Worm (Caenorhabditis elegans) whole organism, young adult: Measurements from ENCODE around the gene E02H1.5.

Experiments
- B0035.1 ChIP-seq: sonication (generic microtip); optimal IDR thresholded peaks from 2 replicates; lab custom pipeline; 2016; ENCODE audit warnings: missing genetic modification characterization, mild to moderate bottlenecking, missing compliant biosample characterization, missing genotype, missing genetic modification reagents
- C06A6.2 ChIP-seq: fragments of 200-800 bp; sonication (Bioruptor generic); conservative IDR thresholded peaks from 2 replicates; pipeline ENCODE4 v1.3.6; 2022; ENCODE audit warnings: missing genetic modification characterization, missing compliant biosample characterization
- D2030.7 ChIP-seq: fragments of 200-800 bp; sonication (Bioruptor generic); IDR thresholded peaks from 2 replicates; pipeline ENCODE4 v1.3.6; 2022; ENCODE audit warnings: missing genetic modification reagents, missing genetic modification characterization, missing compliant biosample characterization
- F55B11.4 ChIP-seq: sonication (generic microtip); optimal IDR thresholded peaks from 2 replicates; lab custom pipeline; 2016; ENCODE audit warnings: missing compliant biosample characterization, missing genetic modification characterization, borderline replicate concordance; ENCODE audit not compliant: insufficient read depth
- F57C9.4 ChIP-seq: sonication (generic microtip); optimal IDR thresholded peaks from 2 replicates; lab custom pipeline; 2017; ENCODE audit warnings: mild to moderate bottlenecking, missing genetic modification characterization, missing compliant biosample characterization
- K12H6.12 ChIP-seq: fragments of 200-800 bp; sonication (Bioruptor generic); optimal IDR thresholded peaks from 2 replicates; lab custom pipeline; 2018; ENCODE audit warnings: mild to moderate bottlenecking, missing genetic modification characterization, missing compliant biosample characterization
- T07F8.4 ChIP-seq: sonication (generic microtip); optimal IDR thresholded peaks from 2 replicates; lab custom pipeline; 2016; ENCODE audit warnings: mild to moderate bottlenecking, missing genetic modification characterization, moderate library complexity, missing compliant biosample characterization
- ZK185.1 ChIP-seq: sonication (generic microtip); optimal IDR thresholded peaks from 2 replicates; lab custom pipeline; 2016; ENCODE audit warnings: mild to moderate bottlenecking, missing genetic modification characterization, missing compliant biosample characterization; ENCODE audit not compliant: poor library complexity, severe bottlenecking
- ama-1 ChIP-seq, 3 experiments: fragments of 150-350 bp in 1 of 3; sonication (generic microtip) in 2 of 3; optimal IDR thresholded peaks; 2 replicates each; lab custom pipeline; 2014 to 2018; ENCODE audit warnings: missing biosample characterization in 2 of 3, missing genetic modification characterization in 2 of 3, missing genetic modification reagents in 2 of 3
- aptf-2 ChIP-seq: fragments of 200-800 bp; sonication (Bioruptor generic); conservative IDR thresholded peaks from 2 replicates; pipeline ENCODE4 v1.3.6; 2022; ENCODE audit warnings: missing genetic modification reagents, missing genetic modification characterization, missing compliant biosample characterization
- attf-5 ChIP-seq: fragments of 200-800 bp; sonication (Bioruptor generic); optimal IDR thresholded peaks from 2 replicates; lab custom pipeline; 2018; ENCODE audit warnings: mild to moderate bottlenecking, missing genetic modification characterization, missing compliant biosample characterization
- attf-6 ChIP-seq: fragments of 200-800 bp; sonication (Bioruptor generic); IDR thresholded peaks from 2 replicates; pipeline ENCODE4 v1.3.6; 2022; ENCODE audit warnings: missing genetic modification reagents, missing genetic modification characterization, missing compliant biosample characterization
- bed-1 ChIP-seq: fragments of 200-800 bp; sonication (Bioruptor generic); IDR thresholded peaks from 2 replicates; pipeline ENCODE4 v1.3.6; 2022; ENCODE audit warnings: missing genetic modification reagents, missing genetic modification characterization, missing compliant biosample characterization
- bed-2 ChIP-seq: fragments of 200-800 bp; sonication (Bioruptor generic); IDR thresholded peaks from 2 replicates; pipeline ENCODE4 v1.3.6; 2022; ENCODE audit warnings: missing genetic modification reagents, missing genetic modification characterization, missing compliant biosample characterization
- cebp-2 ChIP-seq: fragments of 200-800 bp; sonication (Bioruptor generic); IDR thresholded peaks from 2 replicates; pipeline ENCODE4 v1.3.6; 2022; ENCODE audit warnings: missing genetic modification characterization, missing compliant biosample characterization
- ceh-100 ChIP-seq: fragments of 200-800 bp; sonication (Bioruptor generic); IDR thresholded peaks from 2 replicates; pipeline ENCODE4 v1.3.6; 2022; ENCODE audit warnings: missing genetic modification reagents, missing genetic modification characterization, missing compliant biosample characterization
- ceh-27 ChIP-seq: fragments of 200-800 bp; sonication (Bioruptor generic); optimal IDR thresholded peaks from 2 replicates; lab custom pipeline; 2018; ENCODE audit warnings: mild to moderate bottlenecking, missing genetic modification characterization, moderate library complexity, missing compliant biosample characterization
- ceh-40 ChIP-seq: fragments of 200-800 bp; sonication (Bioruptor generic); IDR thresholded peaks from 2 replicates; pipeline ENCODE4 v1.3.6; 2022; ENCODE audit warnings: missing genetic modification characterization, missing compliant biosample characterization
- ceh-58 ChIP-seq: fragments of 200-800 bp; sonication (Bioruptor generic); IDR thresholded peaks from 2 replicates; pipeline ENCODE4 v1.3.6; 2022; ENCODE audit warnings: missing genetic modification characterization, missing compliant biosample characterization
- chd-7 ChIP-seq: sonication (generic microtip); optimal IDR thresholded peaks from 2 replicates; lab custom pipeline; 2016; ENCODE audit warnings: mild to moderate bottlenecking, missing genetic modification characterization, moderate library complexity, missing compliant biosample characterization
- dox-1 ChIP-seq: fragments of 200-800 bp; sonication (Bioruptor generic); IDR thresholded peaks from 2 replicates; pipeline ENCODE4 v1.3.6; 2022; ENCODE audit warnings: missing genetic modification reagents, missing genetic modification characterization, missing compliant biosample characterization
- dpff-1 ChIP-seq: sonication (generic microtip); optimal IDR thresholded peaks from 2 replicates; lab custom pipeline; 2017; ENCODE audit warnings: mild to moderate bottlenecking, missing genetic modification characterization, missing compliant biosample characterization
- efl-1 ChIP-seq: fragments of 150-350 bp; optimal IDR thresholded peaks from 2 replicates; lab custom pipeline; 2014; ENCODE audit warnings: missing biosample characterization, missing genetic modification reagents, missing genetic modification characterization
- egrh-3 ChIP-seq: fragments of 200-800 bp; sonication (Bioruptor generic); IDR thresholded peaks from 2 replicates; pipeline ENCODE4 v1.3.6; 2022; ENCODE audit warnings: missing genetic modification reagents, missing genetic modification characterization, missing compliant biosample characterization
- ekl-4 ChIP-seq: fragments of 200-800 bp; sonication (Bioruptor generic); IDR thresholded peaks from 2 replicates; pipeline ENCODE4 v1.3.6; 2022; ENCODE audit warnings: missing genetic modification reagents, missing genetic modification characterization, missing compliant biosample characterization
- ets-4 ChIP-seq: fragments of 200-800 bp; sonication (Bioruptor generic); optimal IDR thresholded peaks from 2 replicates; lab custom pipeline; 2018; ENCODE audit warnings: mild to moderate bottlenecking, missing genetic modification characterization, missing compliant biosample characterization
- hlh-26 ChIP-seq: fragments of 200-800 bp; sonication (Bioruptor generic); conservative IDR thresholded peaks from 2 replicates; pipeline ENCODE4 v1.3.6; 2022; ENCODE audit warnings: missing genetic modification reagents, missing genetic modification characterization, missing compliant biosample characterization
- hmg-1.2 ChIP-seq: fragments of 200-800 bp; sonication (Bioruptor generic); IDR thresholded peaks from 2 replicates; pipeline ENCODE4 v1.3.6; 2022; ENCODE audit warnings: missing genetic modification reagents, missing genetic modification characterization, missing compliant biosample characterization
- lag-1 ChIP-seq: fragments of 200-800 bp; sonication (Bioruptor generic); IDR thresholded peaks from 2 replicates; pipeline ENCODE4 v1.3.6; 2022; ENCODE audit warnings: missing genetic modification reagents, missing genetic modification characterization, missing compliant biosample characterization
- let-607 ChIP-seq, 2 experiments: fragments of 200-800 bp in 1 of 2; sonication (Bioruptor generic) in 1 of 2; sonication (generic microtip) in 1 of 2; optimal IDR thresholded peaks; 2 replicates each; lab custom pipeline; 2016 to 2018; ENCODE audit warnings: mild to moderate bottlenecking in 2 of 2, missing compliant biosample characterization in 2 of 2, missing genetic modification characterization in 2 of 2, moderate library complexity in 2 of 2, missing genotype in 1 of 2
- lin-54 ChIP-seq: fragments of 200-800 bp; sonication (Bioruptor generic); optimal IDR thresholded peaks from 2 replicates; lab custom pipeline; 2018; ENCODE audit warnings: mild to moderate bottlenecking, missing genetic modification characterization, missing compliant biosample characterization
- lir-1 ChIP-seq: fragments of 200-800 bp; sonication (Bioruptor generic); conservative IDR thresholded peaks from 2 replicates; pipeline ENCODE4 v1.3.6; 2022; ENCODE audit warnings: missing genetic modification reagents, missing genetic modification characterization, missing compliant biosample characterization
- madf-10 ChIP-seq: sonication (generic microtip); optimal IDR thresholded peaks from 2 replicates; lab custom pipeline; 2016; ENCODE audit warnings: mild to moderate bottlenecking, missing genetic modification characterization, missing compliant biosample characterization
- madf-6 ChIP-seq: fragments of 200-800 bp; sonication (Bioruptor generic); IDR thresholded peaks from 2 replicates; pipeline ENCODE4 v1.3.6; 2022; ENCODE audit warnings: missing genetic modification reagents, missing genetic modification characterization, missing compliant biosample characterization
- nfya-1 ChIP-seq: sonication (generic microtip); optimal IDR thresholded peaks from 2 replicates; lab custom pipeline; 2017; ENCODE audit warnings: antibody characterized with exemption, missing compliant biosample characterization, missing genetic modification characterization, borderline replicate concordance; ENCODE audit not compliant: insufficient read depth
- nhr-27 ChIP-seq: fragments of 200-800 bp; sonication (Bioruptor generic); optimal IDR thresholded peaks from 2 replicates; lab custom pipeline; 2018; ENCODE audit warnings: mild to moderate bottlenecking, missing genetic modification characterization, moderate library complexity, missing compliant biosample characterization
- nhr-80 ChIP-seq: sonication (generic microtip); optimal IDR thresholded peaks from 2 replicates; lab custom pipeline; 2016; ENCODE audit warnings: missing genetic modification characterization, missing compliant biosample characterization
- pha-4 ChIP-seq: fragments of 150-350 bp; sonication (generic microtip); optimal IDR thresholded peaks from 2 replicates; lab custom pipeline; 2014; ENCODE audit warnings: missing biosample characterization, missing genetic modification reagents, missing genetic modification characterization
- repo-1 ChIP-seq: sonication (generic microtip); optimal IDR thresholded peaks from 2 replicates; lab custom pipeline; 2017; ENCODE audit warnings: mild to moderate bottlenecking, missing genetic modification characterization, missing compliant biosample characterization
- rpc-1 ChIP-seq, 2 experiments: fragments of 150-350 bp in 1 of 2; sonication (generic microtip) in 1 of 2; optimal IDR thresholded peaks; 2 replicates each; lab custom pipeline; 2014 to 2018; ENCODE audit warnings: missing biosample characterization in 1 of 2, missing genetic modification characterization in 1 of 2, missing genetic modification reagents in 1 of 2, missing genotype in 1 of 2
- snpc-1.1 ChIP-seq: sonication (generic microtip); optimal IDR thresholded peaks from 2 replicates; lab custom pipeline; 2017; ENCODE audit warnings: missing genetic modification characterization, mild to moderate bottlenecking, missing compliant biosample characterization, antibody characterized with exemption, moderate library complexity, missing genotype, missing genetic modification reagents; ENCODE audit not compliant: insufficient read depth
- snpc-1.3 ChIP-seq: sonication (generic microtip); optimal IDR thresholded peaks from 2 replicates; lab custom pipeline; 2017; ENCODE audit warnings: missing genetic modification characterization, mild to moderate bottlenecking, missing compliant biosample characterization, antibody characterized with exemption, moderate library complexity, missing genotype, missing genetic modification reagents; ENCODE audit not compliant: insufficient read depth
- somi-1 ChIP-seq: fragments of 200-800 bp; sonication (Bioruptor generic); optimal IDR thresholded peaks from 2 replicates; lab custom pipeline; 2018; ENCODE audit warnings: mild to moderate bottlenecking, missing genetic modification characterization, missing compliant biosample characterization
- sptf-2 ChIP-seq: fragments of 200-800 bp; sonication (Bioruptor generic); optimal IDR thresholded peaks from 2 replicates; lab custom pipeline; 2018; ENCODE audit warnings: mild to moderate bottlenecking, missing genetic modification characterization, missing compliant biosample characterization
- zfh-2 ChIP-seq: fragments of 200-800 bp; sonication (Bioruptor generic); conservative IDR thresholded peaks from 2 replicates; pipeline ENCODE4 v1.3.6; 2022; ENCODE audit warnings: missing genetic modification reagents, missing genetic modification characterization, missing compliant biosample characterization
- ztf-26 ChIP-seq: sonication (generic microtip); optimal IDR thresholded peaks from 2 replicates; lab custom pipeline; 2017; ENCODE audit warnings: missing genetic modification characterization, missing compliant biosample characterization
- ztf-6 ChIP-seq: fragments of 200-800 bp; sonication (Bioruptor generic); IDR thresholded peaks from 2 replicates; pipeline ENCODE4 v1.3.6; 2022; ENCODE audit warnings: missing genetic modification reagents, missing genetic modification characterization, missing compliant biosample characterization

E02H1.5 gene

DNA sequence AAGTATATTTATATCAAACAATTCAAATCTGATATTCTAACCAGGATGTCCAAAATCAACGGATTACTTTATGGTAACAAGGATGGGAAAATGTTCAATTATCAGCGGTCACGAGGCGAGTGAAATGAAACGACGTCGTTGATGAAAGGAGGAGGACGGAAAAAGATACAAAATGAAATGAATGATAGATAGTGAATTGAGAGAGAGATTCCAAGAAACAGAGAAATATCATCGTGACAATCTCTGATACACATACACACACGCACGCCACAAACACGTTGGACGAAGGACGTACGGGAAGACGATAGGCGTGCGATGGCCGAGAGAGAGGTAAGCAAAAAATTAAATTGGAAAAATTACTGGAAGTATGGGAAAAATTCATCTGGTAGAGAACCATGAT, 6.0 kb downstream of the E02H1.5 start (continued):
- TF ChIP-seq attf-6, result no peak
- TF ChIP-seq bed-2 (GFP tag; lab: Robert Waterston, UW), result no peak
- TF ChIP-seq ekl-4, result no peak
- TF ChIP-seq dox-1 (GFP tag; lab: Robert Waterston, UW), result 0 out of 2 replicates have a peak, but pooled peaks have one; percentile 21
- no peak for TF ChIP-seq nfya-1 (tag; lab: Kevin White, UChicago)
- TF ChIP-seq attf-5 (GFP tag; lab: Kevin White, UChicago), result no peak
- no peak for TF ChIP-seq zfh-2 (GFP tag; lab: Robert Waterston, UW)
- TF ChIP-seq bed-1 (GFP tag; lab: Robert Waterston, UW), result no peak
- TF ChIP-seq dpff-1 (tag; lab: Kevin White, UChicago), result no peak
- no peak for TF ChIP-seq snpc-1.3 (tag; lab: Kevin White, UChicago)
- no peak for TF ChIP-seq C06A6.2
- 0 out of 2 replicates have a peak, but pooled peaks have one; percentile 15 for TF ChIP-seq hmg-1.2
- no peak for TF ChIP-seq ceh-58 (GFP tag; lab: Robert Waterston, UW)
- no peak for TF ChIP-seq lag-1 (GFP tag; lab: Robert Waterston, UW)
- no peak for TF ChIP-seq snpc-1.1
- TF ChIP-seq pha-4 (tag; lab: Kevin White, UChicago), result no peak
- TF ChIP-seq ama-1 (optimal IDR thresholded peaks at IDR 0.05; lab: Kevin White, UChicago), result peak; percentile 84
- no peak for TF ChIP-seq ama-1 (GFP tag; optimal IDR thresholded peaks at IDR 0.05; lab: Kevin White, UChicago)
- peak; percentile 74 to 83 for TF ChIP-seq let-607 (tag; optimal IDR thresholded peaks at IDR 0.05; lab: Kevin White, UChicago)
- no peak for TF ChIP-seq F55B11.4 (tag; lab: Kevin White, UChicago)
- no peak for TF ChIP-seq sptf-2 (GFP tag; lab: Kevin White, UChicago)
- peak; percentile 9 for TF ChIP-seq lin-54 (GFP tag; lab: Kevin White, UChicago)
- no peak for TF ChIP-seq madf-6 (GFP tag; lab: Robert Waterston, UW)
- TF ChIP-seq ceh-40 (GFP tag; lab: Robert Waterston, UW), result no peak
- no peak for TF ChIP-seq madf-10
- TF ChIP-seq T07F8.4, result no peak
- no peak for TF ChIP-seq egrh-3 (GFP tag; lab: Robert Waterston, UW)
- TF ChIP-seq repo-1 (tag; lab: Kevin White, UChicago), result no peak
- no peak for TF ChIP-seq D2030.7
- TF ChIP-seq somi-1 (GFP tag; lab: Kevin White, UChicago), result peak; percentile 64
- TF ChIP-seq efl-1 (GFP tag; lab: Kevin White, UChicago), result no peak
- no peak for TF ChIP-seq B0035.1 (tag; lab: Kevin White, UChicago)
- no peak for TF ChIP-seq F57C9.4 (tag; lab: Kevin White, UChicago)
- peak; percentile 17 for TF ChIP-seq ets-4 (GFP tag; lab: Kevin White, UChicago)
- no peak for TF ChIP-seq ceh-27
- TF ChIP-seq hlh-26, result no peak
- no peak for TF ChIP-seq rpc-1 (optimal IDR thresholded peaks at IDR 0.05; lab: Kevin White, UChicago)
- TF ChIP-seq rpc-1 (tag; optimal IDR thresholded peaks at IDR 0.05; lab: Kevin White, UChicago), result no peak
- no peak for TF ChIP-seq ZK185.1 (tag; lab: Kevin White, UChicago)
- peak; percentile 50 for TF ChIP-seq ztf-26 (tag; lab: Kevin White, UChicago)
- peak; percentile 83 for TF ChIP-seq nhr-80 (tag; lab: Kevin White, UChicago)
- TF ChIP-seq cebp-2 (GFP tag; lab: Robert Waterston, UW), result no peak
- TF ChIP-seq ceh-100 (GFP tag; lab: Robert Waterston, UW), result no peak
- TF ChIP-seq nhr-27 (tag; lab: Kevin White, UChicago), result no peak
- TF ChIP-seq lir-1 (GFP tag; lab: Robert Waterston, UW), result no peak
- TF ChIP-seq K12H6.12, result no peak
- no peak for TF ChIP-seq ztf-6 (GFP tag; lab: Robert Waterston, UW)
- peak; percentile 49 for TF ChIP-seq chd-7 (tag; lab: Kevin White, UChicago)
- TF ChIP-seq aptf-2 (GFP tag; lab: Robert Waterston, UW), result no peak
